Fruit fly (Drosophila melanogaster) whole organism, adult: ENCODE data around the gene CG15594.

Experiments used
- CG11617 ChIP-seq: fragments of 200-800 bp; sonication (Bioruptor generic); optimal IDR thresholded peaks from 2 replicates; lab custom pipeline; 2017; ENCODE audit warnings: mild to moderate bottlenecking, missing biosample characterization, missing genetic modification reagents, missing genetic modification characterization
- CG12768 ChIP-seq: fragments of 200-800 bp; sonication (Bioruptor generic); optimal IDR thresholded peaks from 2 replicates; lab custom pipeline; 2017; ENCODE audit warnings: missing biosample characterization, missing genetic modification characterization, mild to moderate bottlenecking, moderate library complexity, missing genetic modification reagents
- CG14711 ChIP-seq: fragments of 200-800 bp; sonication (Bioruptor generic); optimal IDR thresholded peaks from 2 replicates; lab custom pipeline; 2018; ENCODE audit warnings: missing biosample characterization, mild to moderate bottlenecking, missing genetic modification characterization, moderate library complexity
- CG1620 ChIP-seq: fragments of 200-800 bp; sonication (Bioruptor generic); optimal IDR thresholded peaks from 2 replicates; lab custom pipeline; 2016; ENCODE audit warnings: missing biosample characterization, missing genetic modification characterization
- CG33017 ChIP-seq: fragments of 200-800 bp; sonication (Bioruptor generic); optimal IDR thresholded peaks from 2 replicates; lab custom pipeline; 2018; ENCODE audit warnings: missing biosample characterization, mild to moderate bottlenecking, missing genetic modification characterization, moderate library complexity
- CG5204 ChIP-seq: fragments of 200-800 bp; sonication (Bioruptor generic); optimal IDR thresholded peaks from 2 replicates; lab custom pipeline; 2016; ENCODE audit warnings: missing biosample characterization, missing genetic modification characterization
- CG7045 ChIP-seq: fragments of 200-800 bp; sonication (Bioruptor generic); optimal IDR thresholded peaks from 2 replicates; lab custom pipeline; 2017; ENCODE audit warnings: missing biosample characterization, mild to moderate bottlenecking, missing genetic modification characterization
- CG7101 ChIP-seq: fragments of 200-800 bp; sonication (Bioruptor generic); optimal IDR thresholded peaks from 2 replicates; lab custom pipeline; 2018; ENCODE audit warnings: missing biosample characterization, mild to moderate bottlenecking, missing genetic modification characterization, moderate library complexity
- Clk ChIP-seq: fragments of 200-800 bp; sonication (Bioruptor generic); optimal IDR thresholded peaks from 2 replicates; lab custom pipeline; 2017; ENCODE audit warnings: missing biosample characterization, missing genetic modification characterization
- Crg-1 ChIP-seq: fragments of 200-800 bp; sonication (Bioruptor generic); optimal IDR thresholded peaks from 2 replicates; lab custom pipeline; 2016; ENCODE audit warnings: missing biosample characterization, missing genetic modification characterization
- Hr96 ChIP-seq: fragments of 200-800 bp; sonication (Bioruptor generic); optimal IDR thresholded peaks from 2 replicates; lab custom pipeline; 2016; ENCODE audit warnings: missing biosample characterization, missing genetic modification characterization
- Mnt ChIP-seq: fragments of 200-800 bp; sonication (Bioruptor generic); optimal IDR thresholded peaks from 2 replicates; lab custom pipeline; 2016; ENCODE audit warnings: missing biosample characterization, mild to moderate bottlenecking, missing genetic modification characterization
- bab1 ChIP-seq: fragments of 200-800 bp; sonication (Bioruptor generic); optimal IDR thresholded peaks from 3 replicates; lab custom pipeline; 2019; ENCODE audit warnings: missing biosample characterization, mild to moderate bottlenecking, missing genetic modification characterization, moderate library complexity
- cic ChIP-seq: fragments of 200-800 bp; sonication (Bioruptor generic); optimal IDR thresholded peaks from 2 replicates; lab custom pipeline; 2017; ENCODE audit warnings: missing biosample characterization, mild to moderate bottlenecking, missing genetic modification characterization, moderate library complexity
- cnc ChIP-seq, 2 experiments: fragments of >200 bp; optimal IDR thresholded peaks; 2 replicates each; lab custom pipeline; 2017
- kay ChIP-seq: fragments of 200-800 bp; sonication (Bioruptor generic); peaks from one replicate; lab custom pipeline; 2016; ENCODE audit warnings: missing biosample characterization, missing genetic modification characterization, borderline replicate concordance
- ovo ChIP-seq: fragments of 200-800 bp; sonication (Bioruptor generic); optimal IDR thresholded peaks from 2 replicates; lab custom pipeline; 2016; ENCODE audit warnings: missing biosample characterization, missing genetic modification characterization
- pad ChIP-seq: fragments of 200-800 bp; sonication (Bioruptor generic); optimal IDR thresholded peaks from 3 replicates; lab custom pipeline; 2017; ENCODE audit warnings: missing biosample characterization, missing genetic modification characterization, mild to moderate bottlenecking, moderate library complexity, missing genetic modification reagents
- tj ChIP-seq: fragments of 200-800 bp; sonication (Bioruptor generic); optimal IDR thresholded peaks from 3 replicates; lab custom pipeline; 2017; ENCODE audit warnings: missing biosample characterization, mild to moderate bottlenecking, missing genetic modification characterization, moderate library complexity
- toe ChIP-seq: fragments of 200-800 bp; sonication (Bioruptor generic); optimal IDR thresholded peaks from 2 replicates; lab custom pipeline; 2016; ENCODE audit warnings: missing biosample characterization, missing genetic modification characterization

The CG15594 gene

dm6 chr3R:6269986-6270385, 17.5 kb upstream of the CG15594 start:
- TF ChIP-seq CG1620 (GFP tag; lab: Kevin White, UChicago) (no peak), CG7045 (GFP tag; lab: Kevin White, UChicago) (no peak), pad (GFP tag; lab: Kevin White, UChicago) (no peak), CG7101 (tag; lab: Kevin White, UChicago) (no peak), toe (GFP tag; lab: Kevin White, UChicago) (no peak), CG12768 (GFP tag; lab: Kevin White, UChicago) (no peak), CG5204 (no peak), tj (GFP tag; lab: Kevin White, UChicago) (no peak), cnc (optimal IDR thresholded peaks at IDR 0.05; lab: Kevin White, UChicago) (no peak), CG11617 (no peak), Hr96 (GFP tag; lab: Kevin White, UChicago) (no peak), cic (GFP tag; lab: Kevin White, UChicago) (no peak), kay (GFP tag; lab: Kevin White, UChicago) (no peak), bab1 (GFP tag; lab: Kevin White, UChicago) (no peak)

- TF ChIP-seq CG7101 (tag; lab: Kevin White, UChicago) (no peak), Mnt (no peak), cnc (optimal IDR thresholded peaks at IDR 0.05; lab: Kevin White, UChicago) (no peak), CG14711 (tag; lab: Kevin White, UChicago) (no peak), cic (GFP tag; lab: Kevin White, UChicago) (no peak), Hr96 (GFP tag; lab: Kevin White, UChicago) (no peak), ovo (GFP tag; lab: Kevin White, UChicago) (no peak), tj (GFP tag; lab: Kevin White, UChicago) (no peak)
Observed at dm6 chr3R:6278231-6278630, 9.3 kb upstream of the CG15594 start, which contains the start of gene Osi12. TSS of gene Osi12 (plus strand) at chr3R:6278531.

- TF ChIP-seq CG1620 (GFP tag; lab: Kevin White, UChicago) (no peak), Mnt (no peak), CG33017 (tag; lab: Kevin White, UChicago) (no peak), pad (GFP tag; lab: Kevin White, UChicago) (no peak), CG5204 (no peak), kay (GFP tag; lab: Kevin White, UChicago) (no peak), cic (GFP tag; lab: Kevin White, UChicago) (no peak), CG7045 (GFP tag; lab: Kevin White, UChicago) (no peak)
Observed at dm6 chr3R:6285100-6285499, 2.4 kb upstream of the CG15594 start, which contains the start of gene CG15597. TSS of gene CG15597 (minus strand) at chr3R:6285200.

dm6 chr3R:6290289-6290688, 2.8 kb downstream of the CG15594 start:
- TF ChIP-seq tj (GFP tag; lab: Kevin White, UChicago) (no peak), pad (GFP tag; lab: Kevin White, UChicago) (no peak), Mnt (no peak), CG1620 (GFP tag; lab: Kevin White, UChicago) (no peak), cic (GFP tag; lab: Kevin White, UChicago) (no peak), Crg-1 (GFP tag; lab: Kevin White, UChicago) (no peak), cnc (optimal IDR thresholded peaks at IDR 0.05; lab: Kevin White, UChicago) (no peak), CG7101 (tag; lab: Kevin White, UChicago) (no peak), kay (GFP tag; lab: Kevin White, UChicago) (no peak), CG12768 (GFP tag; lab: Kevin White, UChicago) (no peak), ovo (GFP tag; lab: Kevin White, UChicago) (no peak), toe (GFP tag; lab: Kevin White, UChicago) (no peak), CG14711 (tag; lab: Kevin White, UChicago) (no peak), CG33017 (tag; lab: Kevin White, UChicago) (no peak), Clk (GFP tag; lab: Kevin White, UChicago) (no peak), CG7045 (GFP tag; lab: Kevin White, UChicago) (no peak), Hr96 (GFP tag; lab: Kevin White, UChicago) (no peak)

dm6 chr3R:6291437-6291836, 3.9 kb downstream of the CG15594 start, which contains the start of gene Osi13:
TSS of gene Osi13 (plus strand) at chr3R:6291737.
- TF ChIP-seq CG7101 (tag; lab: Kevin White, UChicago), result no peak
- TF ChIP-seq kay (GFP tag; lab: Kevin White, UChicago), result no peak
- TF ChIP-seq CG11617, result no peak
- no peak for TF ChIP-seq Mnt
- no peak for TF ChIP-seq tj (GFP tag; lab: Kevin White, UChicago)
- no peak for TF ChIP-seq CG12768 (GFP tag; lab: Kevin White, UChicago)
- no peak for TF ChIP-seq Clk (GFP tag; lab: Kevin White, UChicago)

- no peak for TF ChIP-seq CG7101 (tag; lab: Kevin White, UChicago)
- TF ChIP-seq pad (GFP tag; lab: Kevin White, UChicago), result no peak
- no peak for TF ChIP-seq Clk (GFP tag; lab: Kevin White, UChicago)
- no peak for TF ChIP-seq CG14711 (tag; lab: Kevin White, UChicago)
- TF ChIP-seq CG12768 (GFP tag; lab: Kevin White, UChicago), result no peak
- TF ChIP-seq Hr96 (GFP tag; lab: Kevin White, UChicago), result no peak
- no peak for TF ChIP-seq kay (GFP tag; lab: Kevin White, UChicago)
- TF ChIP-seq bab1 (GFP tag; lab: Kevin White, UChicago), result no peak
- TF ChIP-seq cic (GFP tag; lab: Kevin White, UChicago), result no peak
- no peak for TF ChIP-seq ovo (GFP tag; lab: Kevin White, UChicago)
- no peak for TF ChIP-seq CG33017 (tag; lab: Kevin White, UChicago)
- TF ChIP-seq Crg-1 (GFP tag; lab: Kevin White, UChicago), result no peak
- no peak for TF ChIP-seq CG11617
- no peak for TF ChIP-seq CG7045 (GFP tag; lab: Kevin White, UChicago)
- no peak for TF ChIP-seq cnc (optimal IDR thresholded peaks at IDR 0.05; lab: Kevin White, UChicago)
- no peak for TF ChIP-seq Mnt
Observed at dm6 chr3R:6294046-6294445, 6.5 kb downstream of the CG15594 start.
